Worm (Caenorhabditis elegans): ENCODE measurements around the gene K03H1.9.

The K03H1.9 gene

ce11 chrIII:9905307-9905706 is 36.0 kb downstream of the K03H1.9 start (continued):
- TF ChIP-seq ces-1 (GFP tag; optimal IDR thresholded peaks at IDR 0.05) (peak; percentile 73), nhr-28 (tag; optimal IDR thresholded peaks at IDR 0.05) (no peak), nhr-11 (tag; optimal IDR thresholded peaks at IDR 0.05) (no peak), lim-7 (GFP tag; IDR thresholded peaks at IDR 0.05) (no peak), ctbp-1 (GFP tag; IDR thresholded peaks at IDR 0.05) (0 out of 2 replicates have a peak, but pooled peaks have one; percentile 44), Y5F2A.4 (GFP tag; optimal IDR thresholded peaks at IDR 0.05) (no peak)

ce11 chrIII:9903694-9904292 is 37.5 kb downstream of the K03H1.9 start:
- TF ChIP-seq mdt-29 (GFP tag; IDR thresholded peaks at IDR 0.05): no peak
- TF ChIP-seq ZK546.5 (tag; optimal IDR thresholded peaks at IDR 0.05): no peak
- peak; percentile 33 for TF ChIP-seq hlh-30 (tag; optimal IDR thresholded peaks at IDR 0.05; ENCODE audit: insufficient read depth)
- TF ChIP-seq daf-16 (GFP tag; optimal IDR thresholded peaks at IDR 0.05): no peak
- peak; percentile 36 for TF ChIP-seq daf-16 (tag; optimal IDR thresholded peaks at IDR 0.05)
- TF ChIP-seq pqm-1 (tag; optimal IDR thresholded peaks at IDR 0.05): peak; percentile 47
- TF ChIP-seq ceh-20 (GFP tag; IDR thresholded peaks at IDR 0.05): no peak
- no peak for TF ChIP-seq lin-13 (GFP tag; optimal IDR thresholded peaks at IDR 0.05)
- no peak for TF ChIP-seq fos-1 (tag; optimal IDR thresholded peaks at IDR 0.05)
- no peak for TF ChIP-seq zag-1 (tag; optimal IDR thresholded peaks at IDR 0.05)
- TF ChIP-seq dve-1 (tag; optimal IDR thresholded peaks at IDR 0.05; ENCODE audit: insufficient read depth): peak; percentile 65
- peak; percentile 33 for TF ChIP-seq nhr-28 (tag; optimal IDR thresholded peaks at IDR 0.05)
- peak; percentile 9 for TF ChIP-seq nhr-77 (tag; optimal IDR thresholded peaks at IDR 0.05)
- no peak for TF ChIP-seq jun-1 (tag; optimal IDR thresholded peaks at IDR 0.05)
- peak; percentile 70 for TF ChIP-seq dmd-6 (GFP tag; IDR thresholded peaks at IDR 0.05)
- peak; percentile 44 for TF ChIP-seq mep-1 (tag; optimal IDR thresholded peaks at IDR 0.05)
- no peak for TF ChIP-seq F26F4.8 (GFP tag; conservative IDR thresholded peaks at IDR 0.05)
- peak in 1 of 2 experiments; percentile 1 for TF ChIP-seq lsy-2 (tag; optimal IDR thresholded peaks at IDR 0.05)
- peak in 1 of 2 experiments; percentile 91 for TF ChIP-seq unc-62 (GFP tag; optimal IDR thresholded peaks at IDR 0.05 in 1 of 2)
- TF ChIP-seq unc-62 (tag; optimal IDR thresholded peaks at IDR 0.05): no peak
- TF ChIP-seq nhr-6 (tag; optimal IDR thresholded peaks at IDR 0.05): peak; percentile 6

- no peak for TF ChIP-seq sdz-12 (GFP tag; optimal IDR thresholded peaks at IDR 0.05)
- TF ChIP-seq aha-1 (tag): peak; percentile 54
Observed at ce11 chrIII:9899720-9900119, 41.6 kb downstream of the K03H1.9 start.

ce11 chrIII:9892855-9893254 is 48.4 kb downstream of the K03H1.9 start, which contains the start of gene mam-7:
Gene mam-7 (plus strand): TSS chrIII:9893155.
- TF ChIP-seq mdl-1 (tag; optimal IDR thresholded peaks at IDR 0.05) (no peak), nhr-102 (tag; optimal IDR thresholded peaks at IDR 0.05) (no peak), vab-7 (GFP tag; IDR thresholded peaks at IDR 0.05) (no peak), mxl-3 (GFP tag; optimal IDR thresholded peaks at IDR 0.05) (no peak), ztf-11 (tag; optimal IDR thresholded peaks at IDR 0.05) (no peak), F10B5.3 (tag; optimal IDR thresholded peaks at IDR 0.05) (no peak), ceh-20 (GFP tag; IDR thresholded peaks at IDR 0.05) (no peak)

- TF ChIP-seq fos-1 (tag; optimal IDR thresholded peaks at IDR 0.05): no peak
- no peak for TF ChIP-seq sdz-12 (GFP tag; optimal IDR thresholded peaks at IDR 0.05)
- no peak for TF ChIP-seq vab-7 (GFP tag; IDR thresholded peaks at IDR 0.05)
Observed at ce11 chrIII:9891324-9891723, 50.0 kb downstream of the K03H1.9 start, which contains the start of gene alg-4. Gene alg-4 (minus strand): TSS chrIII:9891424.

All from whole organism, L4 larva.